Worm (Caenorhabditis elegans): Measurements from ENCODE around the gene C45H4.18.

- no peak for TF ChIP-seq alr-1 (tag; optimal IDR thresholded peaks at IDR 0.05; ENCODE audit: borderline replicate concordance)
- no peak for TF ChIP-seq lsy-2 (tag; optimal IDR thresholded peaks at IDR 0.05)
- TF ChIP-seq pag-3 (tag; optimal IDR thresholded peaks at IDR 0.05; ENCODE audit: borderline replicate concordance, insufficient read depth), result no peak
- no peak for TF ChIP-seq nhr-76 (tag; optimal IDR thresholded peaks at IDR 0.05)
- TF ChIP-seq lin-39 (tag; optimal IDR thresholded peaks at IDR 0.05), result no peak
Measured at ce11 chrV:2149432-2149831, 25.9 kb upstream of the C45H4.18 start, which contains the start of gene C45H4.21.
